Worm (Caenorhabditis elegans): ENCODE measurements around the gene lido-11.

- TF ChIP-seq fkh-10 (GFP tag; optimal IDR thresholded peaks at IDR 0.05) (no peak), daf-12 (tag; optimal IDR thresholded peaks at IDR 0.05) (no peak), ztf-11 (tag; optimal IDR thresholded peaks at IDR 0.05) (no peak), elt-2 (tag; optimal IDR thresholded peaks at IDR 0.05) (no peak), snpc-4 (tag; optimal IDR thresholded peaks at IDR 0.05) (no peak), nhr-12 (tag; optimal IDR thresholded peaks at IDR 0.05) (no peak)
Observed at ce11 chrII:3028264-3028663, 24.5 kb downstream of the lido-11 start.
